Worm (Caenorhabditis elegans) whole organism, young adult: ENCODE data around the gene T10B5.4.

Experiments used
- B0019.2 ChIP-seq: fragments of 200-800 bp; sonication (Bioruptor generic); conservative IDR thresholded peaks from 2 replicates; pipeline ENCODE4 v1.3.6; 2022; ENCODE audit warnings: missing genetic modification reagents, missing genetic modification characterization, missing compliant biosample characterization
- B0035.1 ChIP-seq: sonication (generic microtip); optimal IDR thresholded peaks from 2 replicates; lab custom pipeline; 2016; ENCODE audit warnings: missing genetic modification characterization, mild to moderate bottlenecking, missing compliant biosample characterization, missing genotype, missing genetic modification reagents
- B0261.1 ChIP-seq: sonication (generic microtip); optimal IDR thresholded peaks from 2 replicates; lab custom pipeline; 2016; ENCODE audit warnings: mild to moderate bottlenecking, missing genetic modification characterization, moderate library complexity, missing compliant biosample characterization
- F23B12.7 ChIP-seq: sonication (generic microtip); optimal IDR thresholded peaks from 2 replicates; lab custom pipeline; 2017; ENCODE audit warnings: missing genetic modification characterization, mild to moderate bottlenecking, missing compliant biosample characterization, antibody characterized with exemption, moderate library complexity; ENCODE audit not compliant: insufficient read depth
- K11D2.4 ChIP-seq: fragments of 200-800 bp; sonication (Bioruptor generic); IDR thresholded peaks from 2 replicates; pipeline ENCODE4 v1.3.6; 2022; ENCODE audit warnings: missing genetic modification reagents, missing genetic modification characterization, missing compliant biosample characterization
- T07F8.4 ChIP-seq: sonication (generic microtip); optimal IDR thresholded peaks from 2 replicates; lab custom pipeline; 2016; ENCODE audit warnings: mild to moderate bottlenecking, missing genetic modification characterization, moderate library complexity, missing compliant biosample characterization
- Y79H2A.3 ChIP-seq: fragments of 200-800 bp; sonication (Bioruptor generic); conservative IDR thresholded peaks from 2 replicates; pipeline ENCODE4 v1.3.6; 2022; ENCODE audit warnings: missing genetic modification reagents, missing genetic modification characterization, missing compliant biosample characterization
- athp-1 ChIP-seq: sonication (generic microtip); optimal IDR thresholded peaks from 2 replicates; lab custom pipeline; 2017; ENCODE audit warnings: mild to moderate bottlenecking, missing genetic modification characterization, missing compliant biosample characterization
- bed-2 ChIP-seq: fragments of 200-800 bp; sonication (Bioruptor generic); IDR thresholded peaks from 2 replicates; pipeline ENCODE4 v1.3.6; 2022; ENCODE audit warnings: missing genetic modification reagents, missing genetic modification characterization, missing compliant biosample characterization
- cebp-2 ChIP-seq: fragments of 200-800 bp; sonication (Bioruptor generic); IDR thresholded peaks from 2 replicates; pipeline ENCODE4 v1.3.6; 2022; ENCODE audit warnings: missing genetic modification characterization, missing compliant biosample characterization
- dpl-1 ChIP-seq: fragments of 150-350 bp; optimal IDR thresholded peaks from 2 replicates; lab custom pipeline; 2014; ENCODE audit warnings: missing biosample characterization, missing genetic modification reagents, missing genetic modification characterization
- egl-18 ChIP-seq: fragments of 200-800 bp; sonication (Bioruptor generic); IDR thresholded peaks from 2 replicates; pipeline ENCODE4 v1.3.6; 2022; ENCODE audit warnings: missing genetic modification reagents, missing genetic modification characterization, missing compliant biosample characterization
- egrh-3 ChIP-seq: fragments of 200-800 bp; sonication (Bioruptor generic); IDR thresholded peaks from 2 replicates; pipeline ENCODE4 v1.3.6; 2022; ENCODE audit warnings: missing genetic modification reagents, missing genetic modification characterization, missing compliant biosample characterization
- ets-4 ChIP-seq: fragments of 200-800 bp; sonication (Bioruptor generic); optimal IDR thresholded peaks from 2 replicates; lab custom pipeline; 2018; ENCODE audit warnings: mild to moderate bottlenecking, missing genetic modification characterization, missing compliant biosample characterization
- hlh-26 ChIP-seq: fragments of 200-800 bp; sonication (Bioruptor generic); conservative IDR thresholded peaks from 2 replicates; pipeline ENCODE4 v1.3.6; 2022; ENCODE audit warnings: missing genetic modification reagents, missing genetic modification characterization, missing compliant biosample characterization
- hmg-1.2 ChIP-seq: fragments of 200-800 bp; sonication (Bioruptor generic); IDR thresholded peaks from 2 replicates; pipeline ENCODE4 v1.3.6; 2022; ENCODE audit warnings: missing genetic modification reagents, missing genetic modification characterization, missing compliant biosample characterization
- hrde-1 ChIP-seq: sonication (generic microtip); optimal IDR thresholded peaks from 2 replicates; lab custom pipeline; 2016; ENCODE audit warnings: missing genetic modification characterization, mild to moderate bottlenecking, missing compliant biosample characterization, moderate library complexity, missing genotype, missing genetic modification reagents, borderline replicate concordance
- hsf-1 ChIP-seq: fragments of 200-800 bp; sonication (Bioruptor generic); IDR thresholded peaks from 2 replicates; pipeline ENCODE4 v1.3.6; 2022; ENCODE audit warnings: missing genetic modification reagents, missing genetic modification characterization, missing compliant biosample characterization
- let-526 ChIP-seq: fragments of 200-800 bp; sonication (Bioruptor generic); IDR thresholded peaks from 2 replicates; pipeline ENCODE4 v1.3.6; 2022; ENCODE audit warnings: missing genetic modification reagents, missing genetic modification characterization, missing compliant biosample characterization
- lin-26 ChIP-seq: fragments of 200-800 bp; sonication (Bioruptor generic); IDR thresholded peaks from 2 replicates; pipeline ENCODE4 v1.3.6; 2022; ENCODE audit warnings: missing genetic modification reagents, missing genetic modification characterization, missing compliant biosample characterization
- lsy-27 ChIP-seq: sonication (generic microtip); optimal IDR thresholded peaks from 2 replicates; lab custom pipeline; 2017; ENCODE audit warnings: missing genetic modification characterization, mild to moderate bottlenecking, missing compliant biosample characterization, antibody characterized with exemption, missing genotype, borderline replicate concordance; ENCODE audit not compliant: insufficient read depth
- madf-6 ChIP-seq: fragments of 200-800 bp; sonication (Bioruptor generic); IDR thresholded peaks from 2 replicates; pipeline ENCODE4 v1.3.6; 2022; ENCODE audit warnings: missing genetic modification reagents, missing genetic modification characterization, missing compliant biosample characterization
- mcd-1 ChIP-seq: fragments of 200-800 bp; sonication (Bioruptor generic); IDR thresholded peaks from 2 replicates; pipeline ENCODE4 v1.3.6; 2022; ENCODE audit warnings: missing genetic modification reagents, missing genetic modification characterization, missing compliant biosample characterization
- nhr-179 ChIP-seq: sonication (generic microtip); optimal IDR thresholded peaks from 2 replicates; lab custom pipeline; 2016; ENCODE audit warnings: mild to moderate bottlenecking, missing genetic modification characterization, missing compliant biosample characterization
- nhr-80 ChIP-seq: sonication (generic microtip); optimal IDR thresholded peaks from 2 replicates; lab custom pipeline; 2016; ENCODE audit warnings: missing genetic modification characterization, missing compliant biosample characterization
- somi-1 ChIP-seq: fragments of 200-800 bp; sonication (Bioruptor generic); optimal IDR thresholded peaks from 2 replicates; lab custom pipeline; 2018; ENCODE audit warnings: mild to moderate bottlenecking, missing genetic modification characterization, missing compliant biosample characterization
- sptf-2 ChIP-seq: fragments of 200-800 bp; sonication (Bioruptor generic); optimal IDR thresholded peaks from 2 replicates; lab custom pipeline; 2018; ENCODE audit warnings: mild to moderate bottlenecking, missing genetic modification characterization, missing compliant biosample characterization
- unc-130 ChIP-seq: sonication (generic microtip); optimal IDR thresholded peaks from 2 replicates; lab custom pipeline; 2016; ENCODE audit warnings: missing genetic modification reagents, missing genetic modification characterization, missing compliant biosample characterization
- zfh-2 ChIP-seq: fragments of 200-800 bp; sonication (Bioruptor generic); conservative IDR thresholded peaks from 2 replicates; pipeline ENCODE4 v1.3.6; 2022; ENCODE audit warnings: missing genetic modification reagents, missing genetic modification characterization, missing compliant biosample characterization
- ztf-18 ChIP-seq: sonication (generic microtip); optimal IDR thresholded peaks from 2 replicates; lab custom pipeline; 2016; ENCODE audit warnings: missing genotype, mild to moderate bottlenecking, missing genetic modification characterization, missing compliant biosample characterization
- ztf-22 ChIP-seq: fragments of 200-800 bp; sonication (Bioruptor generic); optimal IDR thresholded peaks from 2 replicates; lab custom pipeline; 2018; ENCODE audit warnings: mild to moderate bottlenecking, missing genetic modification characterization, moderate library complexity, missing compliant biosample characterization
- ztf-26 ChIP-seq: sonication (generic microtip); optimal IDR thresholded peaks from 2 replicates; lab custom pipeline; 2017; ENCODE audit warnings: missing genetic modification characterization, missing compliant biosample characterization

T10B5.4 gene

ce11 chrV:1855087-1855486 is 16.5 kb downstream of the T10B5.4 start:
- TF ChIP-seq B0261.1 (no peak), hmg-1.2 (peak; percentile 18; the same call in 1 of the 2 replicates)
- TF ChIP-seq, all 124 proteins: peak for 1

- TF ChIP-seq cebp-2 (GFP tag; lab: Robert Waterston, UW) (0 out of 2 replicates have a peak, but pooled peaks have one; percentile 46), egrh-3 (GFP tag; lab: Robert Waterston, UW) (peak; percentile 99), zfh-2 (GFP tag; lab: Robert Waterston, UW) (peak; percentile 94), bed-2 (0 out of 2 replicates have a peak, but pooled peaks have one; percentile 31)
Observed at ce11 chrV:1849992-1850391, 21.6 kb downstream of the T10B5.4 start.

ce11 chrV:1848590-1848989 is 23.0 kb downstream of the T10B5.4 start:
- TF ChIP-seq somi-1 (GFP tag; lab: Kevin White, UChicago) = no peak
- no peak for TF ChIP-seq dpl-1 (GFP tag; lab: Kevin White, UChicago)
- no peak for TF ChIP-seq T07F8.4
- no peak for TF ChIP-seq hsf-1 (GFP tag; lab: Robert Waterston, UW)
- TF ChIP-seq hrde-1 (tag; lab: Kevin White, UChicago) = no peak
- TF ChIP-seq F23B12.7 (tag; lab: Kevin White, UChicago) = no peak
- TF ChIP-seq lin-26 (GFP tag; lab: Robert Waterston, UW) = no peak
- TF ChIP-seq zfh-2 (GFP tag; lab: Robert Waterston, UW) = no peak
- no peak for TF ChIP-seq K11D2.4
- TF ChIP-seq, all 124 proteins: peak for 0

ce11 chrV:1845977-1846376 is 25.6 kb downstream of the T10B5.4 start, which contains the start of gene T10B5.7:
T10B5.7 (plus strand) TSS chrV:1846201.
- TF ChIP-seq ets-4 (GFP tag; lab: Kevin White, UChicago) (no peak), nhr-80 (tag; lab: Kevin White, UChicago) (peak; percentile 46)

- TF ChIP-seq ztf-18 (tag; lab: Kevin White, UChicago) (no peak), athp-1 (tag; lab: Kevin White, UChicago) (no peak), T07F8.4 (no peak), B0035.1 (tag; lab: Kevin White, UChicago) (no peak), ztf-26 (tag; lab: Kevin White, UChicago) (no peak), madf-6 (GFP tag; lab: Robert Waterston, UW) (no peak), Y79H2A.3 (GFP tag; lab: Robert Waterston, UW) (no peak), B0019.2 (GFP tag; lab: Robert Waterston, UW) (no peak), egl-18 (GFP tag; lab: Robert Waterston, UW) (no peak)
Observed at ce11 chrV:1841744-1842143, 29.9 kb downstream of the T10B5.4 start, which contains the start of gene T10B5.8. T10B5.8 (plus strand) TSS chrV:1842044.

- TF ChIP-seq nhr-80 (tag; lab: Kevin White, UChicago) = no peak
- TF ChIP-seq lsy-27 (tag; lab: Kevin White, UChicago) = no peak
- no peak for TF ChIP-seq hlh-26 (GFP tag; lab: Robert Waterston, UW)
- no peak for TF ChIP-seq hrde-1 (tag; lab: Kevin White, UChicago)
- TF ChIP-seq ztf-22 (GFP tag; lab: Kevin White, UChicago) = no peak
- no peak for TF ChIP-seq unc-130 (GFP tag; lab: Kevin White, UChicago)
- TF ChIP-seq madf-6 (GFP tag; lab: Robert Waterston, UW) = no peak
- no peak for TF ChIP-seq sptf-2
- TF ChIP-seq nhr-179 (tag; lab: Kevin White, UChicago) = no peak
- TF ChIP-seq mcd-1 (GFP tag; lab: Robert Waterston, UW) = no peak
- TF ChIP-seq let-526 (GFP tag; lab: Robert Waterston, UW) = no peak
Observed at ce11 chrV:1829973-1830372, 41.6 kb downstream of the T10B5.4 start, which contains the start of gene Y32G9B.1. Y32G9B.1 (minus strand) TSS chrV:1830073.
